Fruit fly (Drosophila melanogaster): ENCODE measurements around the gene Brd7-9.

The Brd7-9 gene

dm6 chr2L:7775260-7775659 is 7.4 kb upstream of the Brd7-9 start:
- no peak for TF ChIP-seq CG11762 (GFP tag; optimal IDR thresholded peaks at IDR 0.05; ENCODE audit: insufficient read depth)
- no peak for TF ChIP-seq CG6792 (GFP tag; optimal IDR thresholded peaks at IDR 0.05)
- no peak for TF ChIP-seq CG11902 (GFP tag; optimal IDR thresholded peaks at IDR 0.05)
- no peak for TF ChIP-seq Sox14 (GFP tag; optimal IDR thresholded peaks at IDR 0.05)
- no peak for TF ChIP-seq CG8319 (GFP tag; optimal IDR thresholded peaks at IDR 0.05)
- no peak for TF ChIP-seq dac (GFP tag; optimal IDR thresholded peaks at IDR 0.05)
- TF ChIP-seq fkh (GFP tag; optimal IDR thresholded peaks at IDR 0.05), result peak; percentile 60

- TF ChIP-seq svp (GFP tag) (no peak), fkh (GFP tag; optimal IDR thresholded peaks at IDR 0.05) (peak; percentile 72)
Measured at dm6 chr2L:7777979-7778692, 4.5 kb upstream of the Brd7-9 start, which contains the start of gene CG7179. TSS of gene CG7179 (minus strand) at chr2L:7778029.

dm6 chr2L:7779785-7780184 is 2.9 kb upstream of the Brd7-9 start, which contains the start of gene Uro:
TSS of gene Uro (plus strand) at chr2L:7780085.
- TF ChIP-seq Hr39 (GFP tag; optimal IDR thresholded peaks at IDR 0.05) (no peak), CG3919 (GFP tag; optimal IDR thresholded peaks at IDR 0.05) (no peak), CG4318 (GFP tag; optimal IDR thresholded peaks at IDR 0.05) (no peak), CG11902 (GFP tag; optimal IDR thresholded peaks at IDR 0.05) (no peak), fd59A (GFP tag; optimal IDR thresholded peaks at IDR 0.05) (no peak), Sox15 (GFP tag; optimal IDR thresholded peaks at IDR 0.05) (no peak), Hr4 (GFP tag; optimal IDR thresholded peaks at IDR 0.05) (no peak), Eip75B (GFP tag; optimal IDR thresholded peaks at IDR 0.05) (no peak), CG32006 (GFP tag; optimal IDR thresholded peaks at IDR 0.05) (no peak), CG9139 (GFP tag; optimal IDR thresholded peaks at IDR 0.05) (no peak), Smox (GFP tag; optimal IDR thresholded peaks at IDR 0.05) (no peak)

dm6 chr2L:7781165-7781564 is 1.5 kb upstream of the Brd7-9 start, which contains the start of gene CG7164:
TSS of gene CG7164 (plus strand) at chr2L:7781465.
- TF ChIP-seq CG11762 (GFP tag; optimal IDR thresholded peaks at IDR 0.05; ENCODE audit: insufficient read depth), result no peak
- TF ChIP-seq eg (GFP tag; IDR thresholded peaks at IDR 0.05), result no peak
- no peak for TF ChIP-seq CG34406 (GFP tag; optimal IDR thresholded peaks at IDR 0.05)
- no peak for TF ChIP-seq spab (GFP tag; optimal IDR thresholded peaks at IDR 0.05)
- TF ChIP-seq CG11294 (GFP tag; IDR thresholded peaks at IDR 0.05), result no peak
- no peak for TF ChIP-seq CG9139 (GFP tag; optimal IDR thresholded peaks at IDR 0.05)
- no peak for TF ChIP-seq fd59A (GFP tag; optimal IDR thresholded peaks at IDR 0.05)
- TF ChIP-seq achi (GFP tag; optimal IDR thresholded peaks at IDR 0.05), result no peak
- no peak for TF ChIP-seq Smox (GFP tag; optimal IDR thresholded peaks at IDR 0.05)
- no peak for TF ChIP-seq Met (GFP tag; optimal IDR thresholded peaks at IDR 0.05)
- TF ChIP-seq esn (GFP tag; optimal IDR thresholded peaks at IDR 0.05), result no peak
- no peak for TF ChIP-seq dsx (GFP tag; optimal IDR thresholded peaks at IDR 0.05; ENCODE audit: poor library complexity, severe bottlenecking)
- TF ChIP-seq CG10631 (GFP tag; optimal IDR thresholded peaks at IDR 0.05), result no peak
- no peak for TF ChIP-seq CG8319 (GFP tag; optimal IDR thresholded peaks at IDR 0.05)
- TF ChIP-seq dac (GFP tag; optimal IDR thresholded peaks at IDR 0.05), result no peak
- TF ChIP-seq Gug (GFP tag; IDR thresholded peaks at IDR 0.05), result no peak
- no peak for TF ChIP-seq Hr4 (GFP tag; optimal IDR thresholded peaks at IDR 0.05)
- no peak for TF ChIP-seq Sox102F (GFP tag; optimal IDR thresholded peaks at IDR 0.05)

- TF ChIP-seq Lpt (GFP tag; optimal IDR thresholded peaks at IDR 0.05) (no peak), Sox15 (GFP tag; optimal IDR thresholded peaks at IDR 0.05) (no peak), Blimp-1 (GFP tag; optimal IDR thresholded peaks at IDR 0.05) (no peak), cyc (GFP tag; optimal IDR thresholded peaks at IDR 0.05) (no peak), CG6808 (GFP tag; optimal IDR thresholded peaks at IDR 0.05) (peak; percentile 18), Ets96B (tag; optimal IDR thresholded peaks at IDR 0.05) (no peak), svp (GFP tag) (peak; percentile 19), CG11902 (GFP tag; optimal IDR thresholded peaks at IDR 0.05) (no peak), CG34406 (GFP tag; optimal IDR thresholded peaks at IDR 0.05) (no peak), CG32006 (GFP tag; optimal IDR thresholded peaks at IDR 0.05) (no peak), CG11294 (GFP tag; IDR thresholded peaks at IDR 0.05) (no peak), CG6276 (GFP tag; optimal IDR thresholded peaks at IDR 0.05) (peak; percentile 57), lz (GFP tag; optimal IDR thresholded peaks at IDR 0.05) (no peak), fkh (GFP tag; optimal IDR thresholded peaks at IDR 0.05) (peak; percentile 5), fd59A (GFP tag; optimal IDR thresholded peaks at IDR 0.05) (no peak), CG4318 (GFP tag; optimal IDR thresholded peaks at IDR 0.05) (no peak), eg (GFP tag; IDR thresholded peaks at IDR 0.05) (no peak), CG3919 (GFP tag; optimal IDR thresholded peaks at IDR 0.05) (no peak), net (GFP tag; optimal IDR thresholded peaks at IDR 0.05) (no peak)
Measured at dm6 chr2L:7788952-7789466, 6.3 kb downstream of the Brd7-9 start.

All from whole organism, prepupa.